Fruit fly (Drosophila melanogaster) Kc167 (cell line): ENCODE data around the gene GramD1B.

ENCODE experiments used
- Myc ChIP-seq: fragments of >200 bp; optimal IDR thresholded peaks from 2 replicates; lab custom pipeline; 2017; ENCODE audit warnings: missing external identifiers
- Sin3A ChIP-seq: fragments of >200 bp; optimal IDR thresholded peaks from 2 replicates; lab custom pipeline; 2018; ENCODE audit warnings: missing external identifiers
- h ChIP-seq: fragments of >200 bp; optimal IDR thresholded peaks from 3 replicates; lab custom pipeline; 2018; ENCODE audit warnings: missing external identifiers
- insv ChIP-seq: fragments of >200 bp; optimal IDR thresholded peaks from 3 replicates; lab custom pipeline; 2018; ENCODE audit warnings: missing external identifiers
- psq ChIP-seq: fragments of >200 bp; optimal IDR thresholded peaks from 2 replicates; lab custom pipeline; 2017; ENCODE audit warnings: missing external identifiers
- ttk ChIP-seq: sonication (Bioruptor generic); optimal IDR thresholded peaks from 2 replicates; lab custom pipeline; 2017; ENCODE audit warnings: missing external identifiers

dm6 chr2L:3356790-3357696, 16.1 kb downstream of the GramD1B start, which contains the start of gene CG8838:
- TF ChIP-seq insv (lab: Kevin White, UChicago) (no peak), psq (lab: Kevin White, UChicago) (no peak), Sin3A (lab: Kevin White, UChicago) (no peak), h (lab: Kevin White, UChicago) (no peak), Myc (no peak), ttk (lab: Kevin White, UChicago) (no peak)
